Worm (Caenorhabditis elegans) whole organism, L4 larva: ENCODE measurements around the gene mab-3.

Experiments used
- Y105C5A.15 ChIP-seq: fragments of 200-800 bp; sonication (Bioruptor generic); IDR thresholded peaks from 2 replicates; pipeline ENCODE4 v1.3.6; 2022; ENCODE audit warnings: missing genetic modification characterization, missing compliant biosample characterization
- aha-1 ChIP-seq: fragments of 150-350 bp; peaks from one replicate; lab custom pipeline; 2014; ENCODE audit warnings: missing biosample characterization, missing genetic modification characterization
- aly-2 ChIP-seq: sonication (generic microtip); optimal IDR thresholded peaks from 2 replicates; lab custom pipeline; 2018; ENCODE audit warnings: missing biosample characterization, missing genetic modification characterization
- ceh-32 ChIP-seq: sonication (generic microtip); optimal IDR thresholded peaks from 2 replicates; lab custom pipeline; 2016; ENCODE audit warnings: mild to moderate bottlenecking, missing genetic modification characterization, missing compliant biosample characterization; ENCODE audit not compliant: poor library complexity
- ceh-82 ChIP-seq: sonication (generic microtip); optimal IDR thresholded peaks from 2 replicates; lab custom pipeline; 2017; ENCODE audit warnings: missing biosample characterization, missing genetic modification characterization
- ctbp-1 ChIP-seq: fragments of 200-800 bp; sonication (Bioruptor generic); IDR thresholded peaks from 2 replicates; pipeline ENCODE4 v1.3.6; 2022; ENCODE audit warnings: missing genetic modification reagents, missing genetic modification characterization, missing compliant biosample characterization
- fkh-10 ChIP-seq: fragments of 150-350 bp; optimal IDR thresholded peaks from 2 replicates; lab custom pipeline; 2014; ENCODE audit warnings: missing biosample characterization, missing genetic modification reagents, missing genetic modification characterization
- nhr-102 ChIP-seq: sonication (generic microtip); optimal IDR thresholded peaks from 2 replicates; lab custom pipeline; 2016; ENCODE audit warnings: mild to moderate bottlenecking, missing genetic modification characterization, moderate library complexity, missing compliant biosample characterization
- nhr-76 ChIP-seq: fragments of 150-350 bp; optimal IDR thresholded peaks from 2 replicates; lab custom pipeline; 2014; ENCODE audit warnings: missing biosample characterization, missing genetic modification characterization
- nhr-77 ChIP-seq: fragments of 150-350 bp; optimal IDR thresholded peaks from 2 replicates; lab custom pipeline; 2014; ENCODE audit warnings: missing biosample characterization, missing genetic modification characterization
- pqm-1 ChIP-seq: sonication (generic microtip); optimal IDR thresholded peaks from 2 replicates; lab custom pipeline; 2017; ENCODE audit warnings: missing biosample characterization, missing genetic modification characterization
- snpc-1.2 ChIP-seq: fragments of 200-800 bp; sonication (Bioruptor generic); IDR thresholded peaks from 2 replicates; pipeline ENCODE4 v1.3.6; 2022; ENCODE audit warnings: missing genetic modification reagents, missing genetic modification characterization, missing compliant biosample characterization
- unc-39 ChIP-seq: sonication (generic microtip); optimal IDR thresholded peaks from 2 replicates; lab custom pipeline; 2017; ENCODE audit warnings: missing biosample characterization, missing genetic modification characterization

ce11 chrII:9738820-9739219 is 6.9 kb downstream of the mab-3 start:
- TF ChIP-seq pqm-1 (tag; lab: Kevin White, UChicago) (peak; percentile 86), nhr-77 (tag; lab: Kevin White, UChicago) (peak; percentile 87), ceh-32 (tag; lab: Kevin White, UChicago) (no peak), aly-2 (tag; lab: Kevin White, UChicago) (no peak), aha-1 (peak; percentile 90), unc-39 (tag; lab: Kevin White, UChicago) (no peak), snpc-1.2 (GFP tag; lab: Robert Waterston, UW) (0 out of 2 replicates have a peak, but pooled peaks have one; percentile 13), ceh-82 (tag; lab: Kevin White, UChicago) (no peak), fkh-10 (GFP tag; lab: Kevin White, UChicago) (no peak), Y105C5A.15 (GFP tag; lab: Robert Waterston, UW) (peak; percentile 53; the same call in 1 of the 2 replicates), nhr-76 (tag; lab: Kevin White, UChicago) (no peak), nhr-102 (tag; lab: Kevin White, UChicago) (peak; percentile 63), ctbp-1 (GFP tag; lab: Robert Waterston, UW) (no peak)
